Fruit fly (Drosophila melanogaster): ENCODE data around the gene CG43739.
A peak's percentile ranks its signal among the peaks of the same experiment; 100 is the strongest.

dm6 chr2L:20917235-20918055 is 1.3 kb downstream of the CG43739 start:
- peak; percentile 80 for TF ChIP-seq D1 (tag; optimal IDR thresholded peaks at IDR 0.05)
- TF ChIP-seq CG17806 (tag; optimal IDR thresholded peaks at IDR 0.05): peak; percentile 87
- no peak; the same call in 1 of the 2 replicates for TF ChIP-seq rn (GFP tag; IDR thresholded peaks at IDR 0.05)
- TF ChIP-seq CG13204 (GFP tag; optimal IDR thresholded peaks at IDR 0.05): no peak
- peak; percentile 88 for TF ChIP-seq CG8301 (tag; optimal IDR thresholded peaks at IDR 0.05)
- peak; percentile 55 for TF ChIP-seq gl (tag; optimal IDR thresholded peaks at IDR 0.05)
- TF ChIP-seq CG8159 (tag; optimal IDR thresholded peaks at IDR 0.05): peak; percentile 88
- peak; percentile 54 for TF ChIP-seq CG34367 (tag; optimal IDR thresholded peaks at IDR 0.05)
- TF ChIP-seq Snoo (tag; optimal IDR thresholded peaks at IDR 0.05): peak; percentile 40
- TF ChIP-seq EcR (GFP tag; optimal IDR thresholded peaks at IDR 0.05): no peak

Data from whole organism, pupa.